Worm (Caenorhabditis elegans) whole organism, late embryonic: ENCODE measurements around the gene F38B2.6.

ENCODE experiments used
- F13H6.1 ChIP-seq: sonication (generic microtip); optimal IDR thresholded peaks from 2 replicates; lab custom pipeline; 2016; ENCODE audit warnings: missing genetic modification characterization, missing compliant biosample characterization
- K02D7.2 ChIP-seq: sonication (generic microtip); optimal IDR thresholded peaks from 2 replicates; lab custom pipeline; 2017; ENCODE audit warnings: mild to moderate bottlenecking, missing genetic modification characterization, missing compliant biosample characterization
- K09A11.1 ChIP-seq: sonication (generic microtip); optimal IDR thresholded peaks from 2 replicates; lab custom pipeline; 2017; ENCODE audit warnings: antibody characterized with exemption, mild to moderate bottlenecking, missing genetic modification characterization, missing compliant biosample characterization; ENCODE audit not compliant: insufficient read depth
- ahr-1 ChIP-seq: sonication (generic microtip); optimal IDR thresholded peaks from 2 replicates; lab custom pipeline; 2016; ENCODE audit warnings: missing genetic modification characterization, missing compliant biosample characterization
- ceh-14 ChIP-seq: sonication (generic microtip); optimal IDR thresholded peaks from 2 replicates; lab custom pipeline; 2016; ENCODE audit warnings: missing genotype, missing genetic modification characterization, missing compliant biosample characterization
- ceh-18 ChIP-seq: sonication (generic microtip); optimal IDR thresholded peaks from 2 replicates; lab custom pipeline; 2016; ENCODE audit warnings: missing genetic modification characterization, missing compliant biosample characterization
- ceh-19 ChIP-seq: fragments of 200-800 bp; sonication (Bioruptor generic); optimal IDR thresholded peaks from 2 replicates; lab custom pipeline; 2018; ENCODE audit warnings: mild to moderate bottlenecking, missing genetic modification characterization, missing compliant biosample characterization
- ceh-2 ChIP-seq: sonication (generic microtip); optimal IDR thresholded peaks from 2 replicates; lab custom pipeline; 2016; ENCODE audit warnings: missing genotype, missing genetic modification characterization, missing compliant biosample characterization
- ceh-22 ChIP-seq: sonication (generic microtip); optimal IDR thresholded peaks from 2 replicates; lab custom pipeline; 2017; ENCODE audit warnings: missing biosample characterization, missing genetic modification characterization
- ceh-24 ChIP-seq: sonication (generic microtip); optimal IDR thresholded peaks from 2 replicates; lab custom pipeline; 2016; ENCODE audit warnings: mild to moderate bottlenecking, missing genetic modification characterization, missing compliant biosample characterization
- elt-2 ChIP-seq: sonication (generic microtip); optimal IDR thresholded peaks from 2 replicates; lab custom pipeline; 2016; ENCODE audit warnings: missing genetic modification reagents, missing genetic modification characterization, missing compliant biosample characterization
- elt-4 ChIP-seq: sonication (generic microtip); optimal IDR thresholded peaks from 2 replicates; lab custom pipeline; 2016; ENCODE audit warnings: missing genetic modification characterization, missing compliant biosample characterization
- fax-1 ChIP-seq: sonication (generic microtip); optimal IDR thresholded peaks from 2 replicates; lab custom pipeline; 2016; ENCODE audit warnings: missing genotype, missing genetic modification characterization, missing compliant biosample characterization
- gmeb-2 ChIP-seq: sonication (generic microtip); optimal IDR thresholded peaks from 2 replicates; lab custom pipeline; 2016; ENCODE audit warnings: missing genetic modification characterization, inconsistent platforms, missing compliant biosample characterization
- hlh-13 ChIP-seq: fragments of 200-800 bp; sonication (Bioruptor generic); optimal IDR thresholded peaks from 2 replicates; lab custom pipeline; 2018; ENCODE audit warnings: mild to moderate bottlenecking, missing genetic modification characterization, missing compliant biosample characterization
- hlh-15 ChIP-seq: sonication (generic microtip); optimal IDR thresholded peaks from 2 replicates; lab custom pipeline; 2016; ENCODE audit warnings: missing genetic modification characterization, missing compliant biosample characterization
- hlh-30 ChIP-seq: sonication (generic microtip); optimal IDR thresholded peaks from 2 replicates; lab custom pipeline; 2017; ENCODE audit warnings: antibody characterized with exemption, missing genetic modification characterization, missing compliant biosample characterization; ENCODE audit not compliant: insufficient read depth
- hlh-6 ChIP-seq: sonication (generic microtip); optimal IDR thresholded peaks from 2 replicates; lab custom pipeline; 2016; ENCODE audit warnings: missing genotype, missing genetic modification characterization, missing compliant biosample characterization
- hlh-8 ChIP-seq: sonication (generic microtip); optimal IDR thresholded peaks from 2 replicates; lab custom pipeline; 2016; ENCODE audit warnings: missing genotype, missing genetic modification characterization, missing compliant biosample characterization
- nfya-1 ChIP-seq: sonication (generic microtip); optimal IDR thresholded peaks from 2 replicates; lab custom pipeline; 2017; ENCODE audit warnings: missing genetic modification characterization, mild to moderate bottlenecking, missing compliant biosample characterization, antibody characterized with exemption, moderate library complexity
- nhr-11 ChIP-seq: fragments of 150-350 bp; optimal IDR thresholded peaks from 2 replicates; lab custom pipeline; 2014; ENCODE audit warnings: missing biosample characterization, missing genetic modification characterization
- npax-4 ChIP-seq: sonication (generic microtip); optimal IDR thresholded peaks from 2 replicates; lab custom pipeline; 2016; ENCODE audit warnings: missing genetic modification characterization, missing compliant biosample characterization
- pag-3 ChIP-seq: sonication (generic microtip); optimal IDR thresholded peaks from 2 replicates; lab custom pipeline; 2016; ENCODE audit warnings: missing compliant biosample characterization, missing genetic modification characterization, borderline replicate concordance
- pax-1 ChIP-seq: fragments of 150-350 bp; optimal IDR thresholded peaks from 2 replicates; lab custom pipeline; 2014; ENCODE audit warnings: missing biosample characterization, missing genetic modification characterization
- pha-2 ChIP-seq: sonication (generic microtip); optimal IDR thresholded peaks from 2 replicates; lab custom pipeline; 2017; ENCODE audit warnings: mild to moderate bottlenecking, missing genetic modification characterization, missing compliant biosample characterization
- pha-4 ChIP-seq: fragments of 150-350 bp; optimal IDR thresholded peaks from 2 replicates; lab custom pipeline; 2018; ENCODE audit warnings: missing biosample characterization, missing genetic modification reagents, missing genetic modification characterization
- rnt-1 ChIP-seq: sonication (generic microtip); optimal IDR thresholded peaks from 2 replicates; lab custom pipeline; 2016; ENCODE audit warnings: missing genetic modification characterization, missing compliant biosample characterization
- sdc-2 ChIP-seq: sonication (generic microtip); optimal IDR thresholded peaks from 2 replicates; lab custom pipeline; 2016; ENCODE audit warnings: missing genotype, missing genetic modification characterization, missing compliant biosample characterization
- sox-2 ChIP-seq: fragments of 200-800 bp; sonication (Bioruptor generic); IDR thresholded peaks from 2 replicates; pipeline ENCODE4 v1.3.6; 2022; ENCODE audit warnings: missing genetic modification reagents, missing genetic modification characterization, missing compliant biosample characterization
- syd-9 ChIP-seq: sonication (generic microtip); optimal IDR thresholded peaks from 2 replicates; lab custom pipeline; 2016; ENCODE audit warnings: mild to moderate bottlenecking, missing genetic modification characterization, moderate library complexity, missing compliant biosample characterization
- tbx-7 ChIP-seq: sonication (generic microtip); optimal IDR thresholded peaks from 2 replicates; lab custom pipeline; 2016; ENCODE audit warnings: missing genotype, missing genetic modification characterization, missing compliant biosample characterization
- ztf-16 ChIP-seq: sonication (generic microtip); optimal IDR thresholded peaks from 2 replicates; lab custom pipeline; 2017; ENCODE audit warnings: missing genetic modification characterization, missing compliant biosample characterization

The F38B2.6 gene

DNA sequence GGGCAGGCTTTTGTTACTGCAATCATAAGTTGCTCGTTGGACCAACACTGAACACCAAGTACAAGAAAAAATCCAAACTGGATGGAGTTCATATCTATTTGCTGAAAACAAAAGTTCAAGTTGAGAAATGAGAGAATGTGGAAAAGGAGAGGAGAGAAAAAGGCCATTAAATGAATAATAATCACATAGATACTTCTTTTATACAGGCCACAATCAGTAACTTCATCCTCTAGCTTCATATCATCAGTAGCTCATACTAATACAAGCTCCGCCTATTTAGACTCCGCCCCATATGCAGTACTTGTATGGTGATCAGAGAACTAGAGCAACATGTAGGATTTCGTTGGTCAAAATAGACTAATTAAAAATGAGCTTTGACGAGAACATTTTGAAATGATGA is 1.8 kb downstream of the F38B2.6 start, which contains the start of gene F38B2.2:
TSS of gene F38B2.2 (minus strand) at position 101 of the 400 bp plus-strand sequence.
- TF ChIP-seq nhr-11 (tag; lab: Kevin White, UChicago) (no peak), sdc-2 (no peak), K09A11.1 (tag; lab: Kevin White, UChicago) (no peak), hlh-30 (tag; lab: Kevin White, UChicago) (no peak), K02D7.2 (tag; lab: Kevin White, UChicago) (no peak), ceh-19 (no peak), tbx-7 (no peak)

DNA sequence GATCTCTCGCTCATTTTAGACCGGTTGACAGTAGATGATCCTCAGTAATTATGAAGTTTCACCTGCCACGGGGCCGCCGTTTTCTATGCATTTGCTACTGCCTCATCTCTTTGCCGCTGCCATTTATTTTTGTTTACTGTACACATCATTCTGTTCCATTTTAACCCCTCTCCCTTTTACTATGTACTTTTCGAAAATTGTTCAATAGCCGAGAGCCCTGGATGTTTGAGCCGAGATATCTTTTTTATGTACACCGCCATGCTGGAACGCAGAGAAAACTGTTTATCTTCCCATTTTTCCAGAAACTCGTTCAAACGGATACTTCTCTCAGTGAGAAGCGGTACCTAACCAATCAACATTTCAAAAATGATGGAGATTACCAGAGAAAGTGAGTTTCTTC is 10.2 kb downstream of the F38B2.6 start, which contains the start of gene ifa-1:
TSS of gene ifa-1 (plus strand) at position 301 of the 400 bp plus-strand sequence.
- TF ChIP-seq tbx-7: no peak
- TF ChIP-seq pha-2: no peak
- TF ChIP-seq nhr-11 (tag; lab: Kevin White, UChicago): no peak
- TF ChIP-seq ceh-22: no peak
- no peak for TF ChIP-seq hlh-15 (tag; lab: Kevin White, UChicago)
- TF ChIP-seq hlh-13: no peak
- no peak for TF ChIP-seq ceh-2 (tag; lab: Kevin White, UChicago)
- TF ChIP-seq nfya-1 (tag; lab: Kevin White, UChicago): no peak
- no peak for TF ChIP-seq ceh-14 (tag; lab: Kevin White, UChicago)

DNA sequence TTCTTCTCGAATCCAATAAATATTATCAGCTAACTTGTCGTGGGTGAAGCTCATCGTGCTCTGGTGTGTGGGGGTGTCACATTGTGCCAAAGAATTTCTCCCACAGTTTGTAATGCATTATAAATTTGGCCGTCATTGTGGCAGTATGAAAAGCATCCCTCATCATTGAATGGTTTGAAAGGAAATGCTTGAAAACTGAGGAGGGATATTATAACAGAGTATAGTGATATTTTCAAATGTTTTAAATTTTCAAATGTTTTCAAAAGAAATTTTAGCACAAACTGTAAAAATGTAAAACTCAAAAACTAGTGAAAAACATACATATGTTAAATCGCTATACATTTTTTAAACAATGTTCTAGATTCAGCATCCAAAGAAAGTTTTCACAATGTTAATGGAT is 12.1 kb downstream of the F38B2.6 start, which contains the start of gene C03A3.3:
TSS of gene C03A3.3 (minus strand) at position 101 of the 400 bp plus-strand sequence.
- TF ChIP-seq npax-4 (tag; lab: Kevin White, UChicago) (no peak), sox-2 (GFP tag; lab: Robert Waterston, UW) (no peak), gmeb-2 (tag; lab: Kevin White, UChicago) (no peak), hlh-8 (tag; lab: Kevin White, UChicago) (no peak), nhr-11 (tag; lab: Kevin White, UChicago) (no peak)

DNA sequence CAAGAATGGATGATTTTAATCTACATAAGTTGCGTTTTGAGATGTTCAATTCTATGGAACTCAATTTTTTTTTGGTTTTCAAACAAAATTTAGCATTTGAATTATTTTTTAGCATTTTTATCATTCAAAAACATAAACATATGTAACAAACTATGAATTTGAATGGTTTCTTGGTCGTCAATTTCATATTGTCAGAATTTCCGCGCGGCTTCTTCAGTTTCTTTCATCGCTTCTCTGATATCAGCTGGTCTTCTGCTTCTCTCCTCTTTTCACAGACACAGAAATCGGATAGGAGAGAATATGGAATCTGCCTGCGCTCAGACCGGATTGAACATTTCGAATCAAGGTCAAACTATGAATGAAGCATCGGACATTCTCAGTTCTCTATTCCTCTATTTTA is 14.3 kb downstream of the F38B2.6 start, which contains the start of gene C03A3.9:
TSS of gene C03A3.9 (plus strand) at position 301 of the 400 bp plus-strand sequence.
- no peak for TF ChIP-seq ceh-14 (tag; lab: Kevin White, UChicago)

DNA sequence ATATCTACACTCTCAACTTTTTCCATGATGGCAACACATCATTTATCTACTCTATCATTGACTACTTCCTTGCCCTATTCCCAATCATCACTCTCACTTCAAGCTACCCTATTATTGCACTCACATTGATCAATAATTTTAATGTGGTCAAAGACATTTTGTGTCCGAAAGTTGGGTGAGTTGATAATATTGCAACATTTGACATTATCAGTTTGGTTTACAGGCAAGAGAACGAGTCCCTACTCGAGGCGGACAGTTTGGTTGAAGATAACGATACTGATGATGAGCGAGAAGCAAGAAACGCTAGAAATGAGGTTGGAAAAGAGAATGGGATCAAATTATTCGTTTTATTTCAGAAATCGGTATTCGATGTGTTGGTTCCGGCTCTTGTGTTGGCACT is 16.3 kb downstream of the F38B2.6 start:
- TF ChIP-seq elt-2: no peak
- no peak for TF ChIP-seq ztf-16 (tag; lab: Kevin White, UChicago)
- TF ChIP-seq pag-3 (tag; lab: Kevin White, UChicago): no peak
- no peak for TF ChIP-seq pha-2
- TF ChIP-seq ceh-18 (tag; lab: Kevin White, UChicago): no peak
- TF ChIP-seq F13H6.1 (tag; lab: Kevin White, UChicago): no peak
- no peak for TF ChIP-seq syd-9 (tag; lab: Kevin White, UChicago)
- no peak for TF ChIP-seq hlh-6 (tag; lab: Kevin White, UChicago)
- no peak for TF ChIP-seq pax-1 (tag; lab: Kevin White, UChicago)
- TF ChIP-seq elt-4 (tag; lab: Kevin White, UChicago): no peak
- no peak for TF ChIP-seq ceh-24 (tag; lab: Kevin White, UChicago)
- no peak for TF ChIP-seq fax-1 (tag; lab: Kevin White, UChicago)
- TF ChIP-seq pha-4 (tag; lab: Kevin White, UChicago): no peak
- TF ChIP-seq rnt-1 (tag; lab: Kevin White, UChicago): no peak
- TF ChIP-seq ahr-1 (tag; lab: Kevin White, UChicago): no peak
- TF ChIP-seq hlh-15 (tag; lab: Kevin White, UChicago): no peak
